Fruit fly (Drosophila melanogaster): Measurements from ENCODE around the gene betaNACtes2.

The betaNACtes2 gene

dm6 chrX:14332243-14332642 lies 16.9 kb upstream of the betaNACtes2 start (continued):
- TF ChIP-seq CG8924 (tag; optimal IDR thresholded peaks at IDR 0.05): peak; percentile 4
- TF ChIP-seq CG11398 (GFP tag; optimal IDR thresholded peaks at IDR 0.05): no peak
- TF ChIP-seq CG3407 (GFP tag; optimal IDR thresholded peaks at IDR 0.05): no peak
- no peak for TF ChIP-seq CG11560 (tag; IDR thresholded peaks at IDR 0.05)
- no peak for TF ChIP-seq kni (GFP tag; optimal IDR thresholded peaks at IDR 0.05)
- no peak for TF ChIP-seq Aef1 (GFP tag; IDR thresholded peaks at IDR 0.05)
- no peak for TF ChIP-seq tin (GFP tag; optimal IDR thresholded peaks at IDR 0.05)
- no peak for TF ChIP-seq Opbp (GFP tag; IDR thresholded peaks at IDR 0.05; ENCODE audit: partially characterized antibody)
- TF ChIP-seq hth (optimal IDR thresholded peaks at IDR 0.05): no peak
- no peak for TF ChIP-seq sqz (GFP tag; optimal IDR thresholded peaks at IDR 0.05)
- TF ChIP-seq sens (GFP tag): peak; percentile 79
- no peak; the same call in 2 of the 3 replicates for TF ChIP-seq gce (GFP tag; IDR thresholded peaks at IDR 0.05)
- no peak for TF ChIP-seq CG15073 (GFP tag; optimal IDR thresholded peaks at IDR 0.05)
- no peak for TF ChIP-seq CG14014 (GFP tag; IDR thresholded peaks at IDR 0.05)
- no peak for TF ChIP-seq Doc2 (GFP tag; IDR thresholded peaks at IDR 0.05)
- no peak for TF ChIP-seq Nf-YB (GFP tag; optimal IDR thresholded peaks at IDR 0.05)
- TF ChIP-seq CG4820 (GFP tag; optimal IDR thresholded peaks at IDR 0.05): no peak
- 0 out of 3 replicates have a peak, but pooled peaks have one; percentile 24 for TF ChIP-seq ci (GFP tag; IDR thresholded peaks at IDR 0.05)
- no peak for TF ChIP-seq CG1647 (GFP tag; optimal IDR thresholded peaks at IDR 0.05)
- TF ChIP-seq slbo (GFP tag; IDR thresholded peaks at IDR 0.05): peak; percentile 38; the same call in 1 of the 2 replicates
- no peak for TF ChIP-seq Usf (GFP tag; optimal IDR thresholded peaks at IDR 0.05)
- TF ChIP-seq ATbp (GFP tag; optimal IDR thresholded peaks at IDR 0.05): no peak
- TF ChIP-seq H2.0 (GFP tag; IDR thresholded peaks at IDR 0.05): 0 out of 2 replicates have a peak, but pooled peaks have one; percentile 20
- TF ChIP-seq Kr (GFP tag; optimal IDR thresholded peaks at IDR 0.05): no peak
- peak; percentile 26 for TF ChIP-seq gem (tag; optimal IDR thresholded peaks at IDR 0.05)
- no peak for TF ChIP-seq jigr1 (GFP tag; IDR thresholded peaks at IDR 0.05)
- peak; percentile 62 for TF ChIP-seq Ets65A (GFP tag)
- TF ChIP-seq cad (GFP tag; optimal IDR thresholded peaks at IDR 0.05): no peak
- TF ChIP-seq CG4707 (GFP tag; optimal IDR thresholded peaks at IDR 0.05): no peak
- TF ChIP-seq CTCF (GFP tag; optimal IDR thresholded peaks at IDR 0.05): no peak
- peak; percentile 15 for TF ChIP-seq CG13424 (tag; optimal IDR thresholded peaks at IDR 0.05)
- TF ChIP-seq CG12769 (tag; optimal IDR thresholded peaks at IDR 0.05): peak; percentile 38
- TF ChIP-seq CG15011 (GFP tag; optimal IDR thresholded peaks at IDR 0.05): no peak
- TF ChIP-seq dmrt11E (tag; optimal IDR thresholded peaks at IDR 0.05): no peak
- TF ChIP-seq E2f1 (GFP tag; IDR thresholded peaks at IDR 0.05): no peak

- TF ChIP-seq nmo (GFP tag; optimal IDR thresholded peaks at IDR 0.05) (peak; percentile 9), hbn (GFP tag; IDR thresholded peaks at IDR 0.05; ENCODE audit: partially characterized antibody) (no peak), tll (GFP tag; optimal IDR thresholded peaks at IDR 0.05) (no peak), scrt (GFP tag; optimal IDR thresholded peaks at IDR 0.05) (peak; percentile 19), Hsf (GFP tag; optimal IDR thresholded peaks at IDR 0.05) (no peak), Doc2 (GFP tag; IDR thresholded peaks at IDR 0.05) (no peak), CG12391 (tag; optimal IDR thresholded peaks at IDR 0.05) (no peak), zen2 (GFP tag; IDR thresholded peaks at IDR 0.05; ENCODE audit: partially characterized antibody) (no peak), zen (tag; optimal IDR thresholded peaks at IDR 0.05) (no peak), CG2199 (GFP tag; IDR thresholded peaks at IDR 0.05) (no peak), eyg (GFP tag; optimal IDR thresholded peaks at IDR 0.05) (no peak), klu (GFP tag; IDR thresholded peaks at IDR 0.05) (no peak), pan (optimal IDR thresholded peaks at IDR 0.05) (no peak), pan (GFP tag; optimal IDR thresholded peaks at IDR 0.05 in 1 of 2, IDR thresholded peaks at IDR 0.05 in 1 of 2) (peak in 1 of 2 experiments; percentile 26), NK7.1 (GFP tag; optimal IDR thresholded peaks at IDR 0.05) (no peak), CG7786 (GFP tag; optimal IDR thresholded peaks at IDR 0.05) (no peak), dysf (GFP tag; IDR thresholded peaks at IDR 0.05) (0 out of 3 replicates have a peak, but pooled peaks have one; percentile 23), bsh (GFP tag; optimal IDR thresholded peaks at IDR 0.05) (peak in 1 of 2 experiments; percentile 14), Rfx (GFP tag; IDR thresholded peaks at IDR 0.05) (no peak)
These were observed 16.3 kb upstream of the betaNACtes2 start for dm6 chrX:14331490-14332182.
